Fruit fly (Drosophila melanogaster) S2 (cell line): Measurements from ENCODE around the gene hiro.

Experiments
- CG8478 ChIP-seq: fragments of >200 bp; optimal IDR thresholded peaks from 2 replicates; lab custom pipeline; 2018
- CTCF ChIP-seq, 2 experiments: fragments of >200 bp; optimal IDR thresholded peaks; 2 replicates each; lab custom pipeline; 2018

The hiro gene

DNA sequence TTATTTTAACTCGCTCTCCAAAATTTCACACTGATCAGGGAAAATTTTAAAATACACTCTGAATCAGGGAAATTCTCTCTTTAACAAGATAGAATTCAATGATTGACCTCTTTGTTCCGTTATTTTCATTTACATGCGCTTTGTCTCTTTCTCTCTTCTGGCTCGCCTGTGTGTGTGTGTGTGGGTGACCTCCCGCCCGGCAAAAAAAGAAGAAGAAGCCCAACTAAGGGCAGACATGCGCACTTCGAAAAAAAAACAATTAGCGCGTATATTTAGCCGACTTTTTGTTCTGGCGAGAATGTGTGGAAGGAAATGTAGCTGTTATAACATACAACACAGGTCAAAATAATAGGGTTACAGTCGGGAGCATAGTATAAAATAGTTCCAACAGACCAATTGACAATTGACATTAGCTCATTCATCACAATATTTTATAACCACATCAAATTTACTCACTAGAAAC lies 5.3 kb downstream of the hiro start, which contains the start of gene CG3386:
CG3386 (minus strand) TSS at position 51 of the 463 bp plus-strand sequence.
- TF ChIP-seq CTCF (optimal IDR thresholded peaks at IDR 0.05; lab: Kevin White, UChicago), result no peak
- no peak for TF ChIP-seq CG8478 (lab: Kevin White, UChicago)

DNA sequence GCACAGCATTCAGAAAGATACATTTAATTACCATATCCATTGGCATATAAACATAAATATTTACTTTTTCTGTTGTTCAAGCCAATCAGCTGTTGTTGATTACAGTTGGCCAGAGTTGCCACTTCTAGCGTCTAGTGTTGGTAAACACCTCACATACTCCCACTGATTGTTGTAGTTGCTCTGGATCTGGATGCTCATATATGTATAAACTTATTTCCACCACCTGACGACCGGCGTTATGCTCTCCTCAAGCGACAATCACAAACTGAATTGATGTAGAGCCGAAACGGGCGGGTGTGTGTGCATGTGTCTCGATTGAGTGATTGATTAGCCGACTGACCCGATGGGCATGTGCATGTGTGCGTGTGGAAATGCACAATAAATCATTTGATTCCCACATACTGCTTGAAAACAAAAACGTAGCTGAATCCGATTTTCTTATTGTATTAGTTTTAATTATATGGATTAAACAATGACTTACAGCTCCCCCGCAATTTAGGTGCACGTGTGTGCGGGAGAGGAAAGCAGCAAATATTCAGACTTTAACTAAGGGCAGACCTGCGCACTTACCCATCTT lies 5.9 kb downstream of the hiro start:
- TF ChIP-seq CG8478 (lab: Kevin White, UChicago) (no peak), CTCF (optimal IDR thresholded peaks at IDR 0.05; lab: Kevin White, UChicago) (no peak)

DNA sequence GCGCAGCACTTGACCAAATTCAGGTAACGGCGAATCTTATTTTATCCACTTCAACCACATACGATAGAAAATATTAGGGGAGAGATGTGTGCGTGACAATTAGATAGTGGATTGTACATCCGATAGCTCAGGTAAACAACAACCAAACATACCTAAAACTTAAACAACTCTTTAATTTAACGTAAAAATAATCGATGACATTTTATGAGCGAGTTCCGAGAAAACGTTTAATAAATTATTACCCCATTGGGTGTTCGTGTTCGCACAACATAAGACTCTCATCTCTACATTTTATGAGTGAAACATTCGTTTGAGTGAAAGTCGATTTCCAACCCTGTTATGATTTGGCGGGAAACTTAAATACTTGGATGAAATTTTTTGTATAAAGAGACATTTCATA lies 7.5 kb downstream of the hiro start, which contains the start of gene CG17129:
CG17129 (minus strand) TSS at position 69 of the 400 bp plus-strand sequence.
- no peak for TF ChIP-seq CTCF (optimal IDR thresholded peaks at IDR 0.05; lab: Kevin White, UChicago)
- TF ChIP-seq CG8478 (lab: Kevin White, UChicago), result no peak

DNA sequence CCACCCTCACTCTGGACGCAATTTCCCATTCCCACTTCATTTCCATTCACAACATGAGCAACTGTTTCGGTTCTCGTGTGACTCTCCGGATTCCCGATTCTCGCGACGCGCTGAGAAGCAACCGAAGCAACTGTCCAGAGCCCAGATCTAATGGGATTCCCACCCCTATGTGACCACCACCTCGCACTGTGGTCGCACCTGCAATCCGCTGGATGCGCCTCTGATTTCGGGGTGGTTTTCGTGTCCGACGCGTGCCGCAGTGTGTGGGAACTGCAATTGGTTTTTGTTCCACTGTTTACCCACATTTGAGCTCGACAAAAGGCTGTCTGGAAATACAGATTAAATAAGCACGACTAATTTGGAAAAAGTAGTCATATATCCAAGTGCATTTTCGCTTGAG lies 11.9 kb downstream of the hiro start:
- no peak for TF ChIP-seq CTCF (optimal IDR thresholded peaks at IDR 0.05; lab: Kevin White, UChicago)
- TF ChIP-seq CG8478 (lab: Kevin White, UChicago), result no peak

DNA sequence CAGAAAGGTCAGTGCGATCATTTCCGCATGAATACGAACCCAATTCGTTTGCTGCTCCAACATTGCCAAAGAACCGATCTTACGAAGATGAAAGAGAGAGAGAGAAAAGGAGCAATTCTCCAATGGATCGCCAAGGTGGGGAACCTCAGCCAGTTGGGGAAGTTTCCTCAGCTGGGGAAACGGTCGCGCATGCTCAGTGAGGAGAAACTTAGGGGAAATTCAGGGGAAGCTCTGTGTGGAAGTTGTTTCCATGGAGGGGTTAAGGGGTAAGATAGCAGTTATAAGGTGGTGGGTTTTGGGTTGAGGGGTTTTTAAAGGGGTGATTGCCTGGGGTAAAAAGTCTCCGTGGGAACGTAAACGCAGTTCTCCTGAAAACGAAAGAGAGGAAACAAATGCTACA lies 14.4 kb downstream of the hiro start:
- TF ChIP-seq CTCF (optimal IDR thresholded peaks at IDR 0.05; lab: Kevin White, UChicago) (no peak), CG8478 (lab: Kevin White, UChicago) (no peak)

DNA sequence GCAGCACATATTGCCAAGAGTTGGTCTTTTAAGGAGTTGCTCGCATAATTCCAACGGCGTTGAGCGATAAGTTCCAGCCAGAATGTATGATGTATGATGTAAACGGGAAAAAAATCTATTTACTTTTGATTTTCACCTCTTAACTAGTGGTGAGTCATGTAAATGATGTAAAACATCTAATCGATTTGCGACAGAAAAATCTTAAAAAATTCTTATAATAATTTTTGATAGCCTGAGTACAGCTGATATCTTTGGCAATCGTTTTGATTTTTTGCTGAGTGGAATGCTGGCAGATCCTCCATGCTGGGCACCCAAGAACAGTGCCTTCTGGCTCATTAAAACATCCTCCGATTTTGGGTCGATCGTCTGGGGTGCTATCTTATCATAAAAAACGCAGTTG lies 21.2 kb downstream of the hiro start:
- no peak for TF ChIP-seq CG8478 (lab: Kevin White, UChicago)
- no peak for TF ChIP-seq CTCF (optimal IDR thresholded peaks at IDR 0.05; lab: Kevin White, UChicago)

DNA sequence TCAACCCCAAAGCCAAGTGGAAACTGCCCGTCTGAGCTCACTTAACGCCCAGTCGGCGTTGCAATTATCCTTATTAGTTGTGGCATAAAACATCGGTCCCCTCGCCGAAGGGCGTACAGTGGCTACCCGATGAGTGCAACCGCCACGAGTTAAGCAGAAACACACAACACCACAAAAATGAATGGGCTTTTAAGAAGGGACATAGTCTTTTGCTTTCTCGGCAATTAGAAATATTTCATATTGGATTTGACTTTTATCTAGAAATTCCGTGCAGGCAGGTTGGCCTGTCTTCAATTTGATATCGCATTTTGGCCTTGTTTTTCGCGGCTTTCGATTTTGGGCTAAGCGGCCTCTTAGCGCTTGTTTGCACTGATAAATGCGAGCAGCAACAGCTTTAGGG lies 23.9 kb downstream of the hiro start:
- TF ChIP-seq CG8478 (lab: Kevin White, UChicago), result no peak
- TF ChIP-seq CTCF (optimal IDR thresholded peaks at IDR 0.05; lab: Kevin White, UChicago), result no peak

DNA sequence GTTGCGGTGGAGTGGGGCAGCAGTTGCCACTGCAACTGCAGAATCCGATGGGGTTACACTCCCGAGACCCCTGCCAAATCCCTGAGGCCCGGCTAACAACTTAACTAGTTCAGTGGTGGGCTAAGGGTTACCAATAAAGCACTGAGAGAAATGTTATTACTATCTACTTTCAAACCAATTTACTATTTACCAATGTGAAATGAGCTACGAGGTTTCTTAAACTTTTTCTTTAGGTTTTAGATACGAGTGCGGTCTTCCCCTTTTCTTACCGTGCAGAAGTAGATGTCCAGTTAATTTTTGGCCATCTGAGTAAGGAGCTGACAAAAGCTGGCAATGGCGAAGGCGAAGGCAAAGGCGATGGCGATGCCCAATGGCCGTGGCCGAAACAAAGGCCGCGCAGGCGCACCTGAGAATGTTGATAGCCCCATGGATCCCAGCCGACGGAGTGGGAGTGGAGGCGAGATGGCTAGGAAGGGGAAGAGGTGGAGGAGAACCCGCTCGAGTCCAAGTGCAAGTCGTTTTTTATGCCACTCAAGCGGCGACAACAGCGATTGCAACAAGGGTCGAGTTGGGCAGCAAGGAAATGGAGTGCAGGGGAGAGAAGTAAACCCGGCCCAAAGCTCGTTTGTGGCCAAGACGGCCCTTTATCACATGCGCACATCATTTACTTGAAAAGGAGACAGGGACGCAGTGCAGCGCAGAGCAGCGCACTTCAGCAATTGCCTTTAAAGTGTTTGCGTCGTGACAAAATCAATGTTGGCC lies 27.3 kb downstream of the hiro start:
- TF ChIP-seq CG8478 (lab: Kevin White, UChicago) (no peak), CTCF (optimal IDR thresholded peaks at IDR 0.05; lab: Kevin White, UChicago) (no peak)

DNA sequence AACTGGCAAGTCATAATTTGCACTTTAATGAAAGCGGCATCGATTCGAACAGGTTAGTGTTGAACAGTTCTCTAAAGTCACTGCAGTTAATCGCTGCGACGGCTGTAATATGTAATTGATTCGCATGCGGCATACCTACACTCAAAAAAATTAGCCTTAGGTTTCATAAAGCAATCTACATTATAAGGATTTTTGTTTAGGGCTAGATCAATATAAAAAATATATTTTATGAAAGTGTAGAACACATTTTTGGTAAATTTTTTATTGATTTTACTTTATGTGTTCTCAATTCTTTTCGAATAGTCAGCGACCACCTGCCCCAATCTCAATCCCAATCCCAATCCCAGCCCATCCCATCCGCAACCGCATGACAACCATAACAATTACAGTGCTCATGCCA lies 29.5 kb downstream of the hiro start:
- TF ChIP-seq CG8478 (lab: Kevin White, UChicago), result no peak
- no peak for TF ChIP-seq CTCF (optimal IDR thresholded peaks at IDR 0.05; lab: Kevin White, UChicago)

DNA sequence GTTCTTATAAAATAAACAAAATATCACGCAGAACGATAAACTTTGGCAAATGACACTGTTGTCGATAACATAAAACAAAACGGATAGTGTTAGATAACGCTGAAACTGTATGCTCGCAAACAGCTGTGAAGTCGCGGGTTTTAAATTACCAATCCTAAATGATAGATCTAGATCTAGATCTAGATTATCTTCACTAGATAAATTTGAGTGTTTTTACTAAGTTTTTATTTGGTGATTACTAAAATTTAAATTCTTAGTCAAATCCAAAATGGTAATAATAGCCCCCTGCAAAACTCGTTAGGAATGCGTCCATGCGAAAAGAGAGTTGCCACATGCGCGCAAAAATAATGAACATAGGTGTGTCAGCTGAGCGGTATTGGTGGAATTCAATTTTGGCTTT lies 33.7 kb downstream of the hiro start, which contains the start of the genes MED30 and Rev1:
MED30 (minus strand) TSS at position 71 of the 400 bp plus-strand sequence.
Rev1 (plus strand) TSS at position 345 of the 400 bp plus-strand sequence.
- no peak for TF ChIP-seq CG8478 (lab: Kevin White, UChicago)
- TF ChIP-seq CTCF (optimal IDR thresholded peaks at IDR 0.05; lab: Kevin White, UChicago), result no peak

DNA sequence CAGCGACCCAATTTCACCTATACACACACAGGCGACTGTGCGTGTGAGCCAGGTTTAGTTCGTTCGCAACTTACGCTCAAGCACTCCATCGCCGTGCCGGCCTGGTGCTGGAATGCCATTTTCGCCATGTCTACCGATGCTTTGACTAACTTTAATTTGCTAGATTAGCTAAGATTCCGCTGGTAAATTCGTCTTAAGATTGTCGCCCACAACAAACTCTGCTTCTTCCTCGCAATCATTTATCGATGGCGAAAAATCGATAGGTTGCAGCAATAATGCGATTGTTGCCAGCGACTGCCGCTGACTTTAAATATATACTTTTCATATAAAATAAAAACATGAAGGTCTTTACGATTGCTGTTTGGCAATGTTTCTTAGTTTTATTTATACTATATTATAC lies 35.1 kb downstream of the hiro start, which contains the start of gene CG3402:
CG3402 (minus strand) TSS at position 245 of the 400 bp plus-strand sequence.
- TF ChIP-seq CG8478 (lab: Kevin White, UChicago) (no peak), CTCF (optimal IDR thresholded peaks at IDR 0.05; lab: Kevin White, UChicago) (no peak)

DNA sequence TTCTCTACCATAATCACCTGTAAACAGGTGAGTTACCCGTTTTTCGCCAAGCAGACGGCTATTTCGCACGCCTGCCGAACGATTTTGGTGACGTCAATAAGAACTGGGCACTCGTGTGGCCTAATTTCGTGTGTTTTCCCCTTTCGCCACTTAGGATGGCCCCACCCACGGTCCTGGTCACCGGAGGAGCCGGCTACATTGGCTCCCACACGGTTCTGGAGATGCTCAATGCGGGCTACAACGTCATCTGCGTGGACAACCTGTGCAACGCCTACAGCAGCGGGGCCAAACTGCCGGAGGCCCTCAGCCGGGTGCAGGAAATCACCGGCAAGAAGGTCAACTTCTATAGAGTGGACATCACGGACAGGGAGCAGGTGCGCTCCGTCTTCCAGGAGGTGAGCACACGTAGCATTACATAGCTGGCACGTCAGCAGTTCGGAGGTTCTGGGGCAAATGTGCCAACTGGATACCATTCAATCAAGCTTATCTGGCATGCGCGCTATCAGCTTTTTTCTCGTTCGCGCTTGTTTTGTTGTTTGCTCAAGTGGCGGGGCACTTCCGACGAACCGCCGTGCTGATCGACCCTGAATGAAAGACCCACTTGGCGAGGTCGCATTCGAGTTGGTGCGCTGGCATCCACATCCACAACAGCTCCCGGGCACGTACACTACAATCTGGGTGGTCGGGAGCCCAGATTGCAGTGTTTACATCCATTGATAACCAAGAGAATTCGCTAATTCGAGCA lies 38.6 kb downstream of the hiro start:
- TF ChIP-seq CG8478 (lab: Kevin White, UChicago) (no peak), CTCF (optimal IDR thresholded peaks at IDR 0.05; lab: Kevin White, UChicago) (no peak)

DNA sequence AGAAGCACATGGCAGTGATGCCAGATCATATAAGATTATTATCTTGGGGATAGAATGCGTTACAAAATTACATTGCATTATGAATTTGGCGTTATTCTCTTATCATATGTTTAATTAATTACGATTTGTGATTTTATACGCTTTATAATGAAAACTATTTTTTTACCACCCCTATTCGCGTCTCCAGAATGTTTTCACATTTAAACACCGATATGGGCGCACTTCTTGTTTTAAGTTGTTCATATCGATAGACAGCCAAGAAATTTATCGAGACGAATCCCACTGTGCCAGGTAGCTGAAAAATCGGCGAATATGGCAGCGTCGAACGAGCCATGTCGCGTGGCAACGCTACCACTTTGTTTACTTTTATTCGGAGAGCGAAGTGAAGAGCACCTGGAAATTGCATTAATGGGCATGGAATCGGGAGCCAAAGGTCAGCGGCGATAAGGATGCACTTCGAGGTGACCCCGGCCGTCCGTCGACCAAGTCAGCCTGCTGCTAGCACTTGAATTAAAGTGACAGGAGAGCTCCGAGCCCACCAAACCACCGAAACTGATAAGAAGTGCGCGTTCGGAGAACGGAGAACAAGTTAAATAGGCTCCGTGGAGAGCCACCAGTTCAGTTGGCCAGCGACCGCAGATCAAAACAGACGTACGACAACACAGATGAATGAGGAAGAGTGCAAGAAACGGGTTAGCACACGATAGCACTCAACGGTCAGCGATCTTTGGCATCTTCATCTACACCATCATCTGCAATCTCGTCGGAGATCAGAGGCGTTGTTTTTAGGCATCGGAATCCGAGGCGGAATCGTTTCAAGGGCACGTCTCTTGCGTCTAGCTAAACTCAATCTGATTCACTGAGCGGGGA lies 39.4 kb downstream of the hiro start, which contains the start of gene Gale:
Gale (plus strand) TSS at position 401 of the 870 bp plus-strand sequence.
- TF ChIP-seq CG8478 (lab: Kevin White, UChicago) (no peak), CTCF (optimal IDR thresholded peaks at IDR 0.05; lab: Kevin White, UChicago) (peak; percentile 58 to 59)

DNA sequence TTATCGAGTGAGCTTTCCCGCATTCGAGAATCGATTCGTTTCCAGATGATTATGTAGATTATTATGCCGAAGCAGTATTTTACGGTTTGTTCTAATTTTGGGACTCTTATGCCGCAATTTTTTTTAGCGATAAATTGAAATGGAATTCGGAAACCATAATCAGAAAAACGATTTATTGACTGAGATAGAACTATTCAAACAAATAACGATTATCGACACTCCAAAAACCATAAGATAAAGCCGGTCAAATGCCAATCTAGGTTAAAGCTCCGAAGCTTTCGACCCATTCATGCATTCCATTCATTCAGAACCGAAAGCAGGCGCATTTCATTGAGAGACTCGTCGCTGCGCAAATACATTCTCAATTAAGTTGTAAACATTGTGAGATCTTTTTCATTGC lies 40.2 kb downstream of the hiro start:
- no peak for TF ChIP-seq CG8478 (lab: Kevin White, UChicago)
- no peak for TF ChIP-seq CTCF (optimal IDR thresholded peaks at IDR 0.05; lab: Kevin White, UChicago)
